Worm (Caenorhabditis elegans): ENCODE results near the gene K04C1.5.

The K04C1.5 gene

ce11 chrX:14255031-14255430, 7.2 kb downstream of the K04C1.5 start, which contains the start of gene E02H4.5:
Gene E02H4.5 (minus strand): TSS chrX:14255131.
- TF ChIP-seq unc-42 (tag; optimal IDR thresholded peaks at IDR 0.05) (no peak), mec-3 (tag; optimal IDR thresholded peaks at IDR 0.05; ENCODE audit: borderline replicate concordance) (no peak), C08G9.2 (tag; optimal IDR thresholded peaks at IDR 0.05) (no peak), pha-2 (tag; optimal IDR thresholded peaks at IDR 0.05) (no peak), ceh-48 (tag; optimal IDR thresholded peaks at IDR 0.05) (no peak), ceh-18 (tag; optimal IDR thresholded peaks at IDR 0.05) (no peak), che-1 (tag; optimal IDR thresholded peaks at IDR 0.05) (no peak), sdc-2 (tag; optimal IDR thresholded peaks at IDR 0.05) (no peak), hlh-6 (tag; optimal IDR thresholded peaks at IDR 0.05) (no peak), unc-55 (GFP tag; optimal IDR thresholded peaks at IDR 0.05) (no peak), ceh-19 (GFP tag; optimal IDR thresholded peaks at IDR 0.05) (no peak), elt-2 (tag; optimal IDR thresholded peaks at IDR 0.05) (no peak)

- no peak for TF ChIP-seq ttx-3 (tag; optimal IDR thresholded peaks at IDR 0.05)
Observed at ce11 chrX:14255973-14256372, 8.1 kb downstream of the K04C1.5 start, which contains the start of gene E02H4.7. Gene E02H4.7 (plus strand): TSS chrX:14256273.

ce11 chrX:14257661-14258060, 9.8 kb downstream of the K04C1.5 start, which contains the start of gene E02H4.4:
Gene E02H4.4 (plus strand): TSS chrX:14257961.
- TF ChIP-seq ztf-16 (tag; optimal IDR thresholded peaks at IDR 0.05) (no peak), pha-4 (tag; optimal IDR thresholded peaks at IDR 0.05) (no peak), dve-1 (tag; optimal IDR thresholded peaks at IDR 0.05) (no peak), ceh-19 (GFP tag; optimal IDR thresholded peaks at IDR 0.05) (no peak), Y22D7AL.16 (tag; optimal IDR thresholded peaks at IDR 0.05) (no peak), dmd-4 (tag; optimal IDR thresholded peaks at IDR 0.05; ENCODE audit: borderline replicate concordance) (no peak), fkh-10 (GFP tag; optimal IDR thresholded peaks at IDR 0.05) (no peak), elt-4 (tag; optimal IDR thresholded peaks at IDR 0.05) (no peak), npax-4 (tag; optimal IDR thresholded peaks at IDR 0.05) (no peak), C08G9.2 (tag; optimal IDR thresholded peaks at IDR 0.05) (no peak), nfya-1 (tag; optimal IDR thresholded peaks at IDR 0.05) (no peak), ceh-18 (tag; optimal IDR thresholded peaks at IDR 0.05) (no peak), pax-1 (tag; optimal IDR thresholded peaks at IDR 0.05) (no peak), F13H6.1 (tag; optimal IDR thresholded peaks at IDR 0.05) (no peak), ceh-31 (tag; optimal IDR thresholded peaks at IDR 0.05) (no peak), unc-42 (tag; optimal IDR thresholded peaks at IDR 0.05) (no peak)

- TF ChIP-seq ama-1 (optimal IDR thresholded peaks at IDR 0.05), result no peak
- no peak for TF ChIP-seq zip-5 (tag; optimal IDR thresholded peaks at IDR 0.05)
Observed at ce11 chrX:14263473-14263872, 15.6 kb downstream of the K04C1.5 start, which contains the start of gene E02H4.8. Gene E02H4.8 (minus strand): TSS chrX:14263573.

- TF ChIP-seq pax-1 (tag; optimal IDR thresholded peaks at IDR 0.05) (no peak), mec-3 (tag; optimal IDR thresholded peaks at IDR 0.05; ENCODE audit: borderline replicate concordance) (no peak), ahr-1 (tag; optimal IDR thresholded peaks at IDR 0.05) (no peak)
Observed at ce11 chrX:14267170-14267569, 19.3 kb downstream of the K04C1.5 start.

ce11 chrX:14267781-14268180, 19.9 kb downstream of the K04C1.5 start, which contains the start of gene del-1:
Gene del-1 (plus strand): TSS chrX:14268081.
- TF ChIP-seq hlh-30 (tag; optimal IDR thresholded peaks at IDR 0.05; ENCODE audit: insufficient read depth), result no peak
- no peak for TF ChIP-seq hlh-15 (tag; optimal IDR thresholded peaks at IDR 0.05)
- no peak for TF ChIP-seq ceh-34 (tag; optimal IDR thresholded peaks at IDR 0.05)
- TF ChIP-seq pax-1 (tag; optimal IDR thresholded peaks at IDR 0.05), result no peak
- no peak for TF ChIP-seq madf-2 (tag; optimal IDR thresholded peaks at IDR 0.05)
- TF ChIP-seq sox-2 (GFP tag; IDR thresholded peaks at IDR 0.05), result no peak
- no peak for TF ChIP-seq dve-1 (tag; optimal IDR thresholded peaks at IDR 0.05)
- no peak for TF ChIP-seq elt-4 (tag; optimal IDR thresholded peaks at IDR 0.05)
- no peak for TF ChIP-seq pha-2 (tag; optimal IDR thresholded peaks at IDR 0.05)
- TF ChIP-seq nfya-1 (tag; optimal IDR thresholded peaks at IDR 0.05), result no peak
- no peak for TF ChIP-seq pat-9 (tag; optimal IDR thresholded peaks at IDR 0.05)
- TF ChIP-seq ceh-18 (tag; optimal IDR thresholded peaks at IDR 0.05), result no peak
- TF ChIP-seq C38D4.7 (GFP tag; optimal IDR thresholded peaks at IDR 0.05), result no peak
- no peak for TF ChIP-seq tbx-7 (tag; optimal IDR thresholded peaks at IDR 0.05)
- no peak for TF ChIP-seq tbx-2 (tag; optimal IDR thresholded peaks at IDR 0.05)

Data from whole organism, late embryonic.